Worm (Caenorhabditis elegans): ENCODE measurements around the gene nlp-49.

ce11 chrX:5942171-5942570 is 37.7 kb downstream of the nlp-49 start:
- TF ChIP-seq unc-62 (GFP tag; optimal IDR thresholded peaks at IDR 0.05 in 1 of 2), result peak in 1 of 2 experiments; percentile 95
- TF ChIP-seq unc-62 (tag; optimal IDR thresholded peaks at IDR 0.05), result no peak
- peak; percentile 73 to 90 for TF ChIP-seq mdl-1 (tag; optimal IDR thresholded peaks at IDR 0.05)
- TF ChIP-seq lin-13 (GFP tag; optimal IDR thresholded peaks at IDR 0.05), result no peak
- no peak for TF ChIP-seq nhr-76 (tag; optimal IDR thresholded peaks at IDR 0.05)
